Worm (Caenorhabditis elegans) whole organism, L2 larva: ENCODE data around the gene sec-24.2.

Source experiments
- lin-11 ChIP-seq: fragments of 150-350 bp; sonication (generic microtip); optimal IDR thresholded peaks from 2 replicates; lab custom pipeline; 2014; ENCODE audit warnings: missing biosample characterization, missing genetic modification characterization, inconsistent platforms, mixed read lengths
- mdl-1 ChIP-seq, 2 experiments: fragments of 150-350 bp in 1 of 2; sonication (generic microtip) in 1 of 2; optimal IDR thresholded peaks; 2 replicates each; lab custom pipeline; 2017; ENCODE audit warnings: missing biosample characterization in 2 of 2, missing genetic modification characterization in 2 of 2

- TF ChIP-seq mdl-1 (tag; optimal IDR thresholded peaks at IDR 0.05; lab: Kevin White, UChicago) (no peak), lin-11 (tag; lab: Kevin White, UChicago) (no peak)
Observed at ce11 chrIV:12379784-12380183, 19.2 kb upstream of the sec-24.2 start, which contains the start of gene thn-1.
